Worm (Caenorhabditis elegans) whole organism, late embryonic: ENCODE data around the gene egl-2.

Experiments used
- C08G9.2 ChIP-seq: sonication (generic microtip); optimal IDR thresholded peaks from 2 replicates; lab custom pipeline; 2016; ENCODE audit warnings: mild to moderate bottlenecking, missing genetic modification characterization, moderate library complexity, missing compliant biosample characterization
- C38D4.7 ChIP-seq: fragments of 200-800 bp; sonication (Bioruptor generic); optimal IDR thresholded peaks from 2 replicates; lab custom pipeline; 2018; ENCODE audit warnings: mild to moderate bottlenecking, missing genetic modification characterization, moderate library complexity, missing compliant biosample characterization
- K09A11.1 ChIP-seq: sonication (generic microtip); optimal IDR thresholded peaks from 2 replicates; lab custom pipeline; 2017; ENCODE audit warnings: antibody characterized with exemption, mild to moderate bottlenecking, missing genetic modification characterization, missing compliant biosample characterization; ENCODE audit not compliant: insufficient read depth
- T23F11.4 ChIP-seq: fragments of 200-800 bp; sonication (Bioruptor generic); optimal IDR thresholded peaks from 2 replicates; lab custom pipeline; 2018; ENCODE audit warnings: mild to moderate bottlenecking, missing genetic modification characterization, missing compliant biosample characterization
- ahr-1 ChIP-seq: sonication (generic microtip); optimal IDR thresholded peaks from 2 replicates; lab custom pipeline; 2016; ENCODE audit warnings: missing genetic modification characterization, missing compliant biosample characterization
- ama-1 ChIP-seq: fragments of 150-350 bp; optimal IDR thresholded peaks from 2 replicates; lab custom pipeline; 2014
- ceh-14 ChIP-seq: sonication (generic microtip); optimal IDR thresholded peaks from 2 replicates; lab custom pipeline; 2016; ENCODE audit warnings: missing genotype, missing genetic modification characterization, missing compliant biosample characterization
- ceh-31 ChIP-seq: sonication (generic microtip); optimal IDR thresholded peaks from 2 replicates; lab custom pipeline; 2016; ENCODE audit warnings: missing genetic modification characterization, missing compliant biosample characterization
- ceh-48 ChIP-seq: sonication (generic microtip); optimal IDR thresholded peaks from 2 replicates; lab custom pipeline; 2016; ENCODE audit warnings: missing genetic modification characterization, inconsistent platforms, missing compliant biosample characterization
- ceh-6 ChIP-seq: fragments of 200-800 bp; sonication (Bioruptor generic); optimal IDR thresholded peaks from 2 replicates; lab custom pipeline; 2018; ENCODE audit warnings: mild to moderate bottlenecking, missing genetic modification characterization, missing compliant biosample characterization
- che-1 ChIP-seq: sonication (generic microtip); optimal IDR thresholded peaks from 2 replicates; lab custom pipeline; 2016; ENCODE audit warnings: mild to moderate bottlenecking, missing genetic modification characterization, missing compliant biosample characterization
- dve-1 ChIP-seq: sonication (generic microtip); optimal IDR thresholded peaks from 2 replicates; lab custom pipeline; 2017; ENCODE audit warnings: antibody characterized with exemption, mild to moderate bottlenecking, missing genetic modification characterization, missing compliant biosample characterization
- elt-2 ChIP-seq: sonication (generic microtip); optimal IDR thresholded peaks from 2 replicates; lab custom pipeline; 2016; ENCODE audit warnings: missing genetic modification reagents, missing genetic modification characterization, missing compliant biosample characterization
- ets-4 ChIP-seq: sonication (generic microtip); optimal IDR thresholded peaks from 2 replicates; lab custom pipeline; 2016; ENCODE audit warnings: missing genetic modification characterization, missing compliant biosample characterization
- eyg-1 ChIP-seq: sonication (generic microtip); optimal IDR thresholded peaks from 2 replicates; lab custom pipeline; 2016; ENCODE audit warnings: missing genotype, missing genetic modification characterization, missing compliant biosample characterization
- fkh-10 ChIP-seq: fragments of 150-350 bp; optimal IDR thresholded peaks from 2 replicates; lab custom pipeline; 2014; ENCODE audit warnings: missing biosample characterization, missing genetic modification reagents, missing genetic modification characterization
- fkh-6 ChIP-seq: sonication (generic microtip); optimal IDR thresholded peaks from 2 replicates; lab custom pipeline; 2016; ENCODE audit warnings: missing genetic modification characterization, missing compliant biosample characterization
- hlh-15 ChIP-seq: sonication (generic microtip); optimal IDR thresholded peaks from 2 replicates; lab custom pipeline; 2016; ENCODE audit warnings: missing genetic modification characterization, missing compliant biosample characterization
- hlh-30 ChIP-seq: sonication (generic microtip); optimal IDR thresholded peaks from 2 replicates; lab custom pipeline; 2017; ENCODE audit warnings: antibody characterized with exemption, missing genetic modification characterization, missing compliant biosample characterization; ENCODE audit not compliant: insufficient read depth
- hlh-6 ChIP-seq: sonication (generic microtip); optimal IDR thresholded peaks from 2 replicates; lab custom pipeline; 2016; ENCODE audit warnings: missing genotype, missing genetic modification characterization, missing compliant biosample characterization
- lin-11 ChIP-seq: fragments of 200-800 bp; sonication (Bioruptor generic); optimal IDR thresholded peaks from 2 replicates; lab custom pipeline; 2018; ENCODE audit warnings: mild to moderate bottlenecking, missing genetic modification characterization, missing compliant biosample characterization
- madf-2 ChIP-seq: sonication (generic microtip); optimal IDR thresholded peaks from 2 replicates; lab custom pipeline; 2017; ENCODE audit warnings: missing genetic modification characterization, missing compliant biosample characterization
- nfya-1 ChIP-seq: sonication (generic microtip); optimal IDR thresholded peaks from 2 replicates; lab custom pipeline; 2017; ENCODE audit warnings: missing genetic modification characterization, mild to moderate bottlenecking, missing compliant biosample characterization, antibody characterized with exemption, moderate library complexity
- odd-2 ChIP-seq: sonication (generic microtip); optimal IDR thresholded peaks from 2 replicates; lab custom pipeline; 2017; ENCODE audit warnings: antibody characterized with exemption, mild to moderate bottlenecking, missing genetic modification characterization, missing compliant biosample characterization
- pat-9 ChIP-seq: fragments of 200-800 bp; sonication (Bioruptor generic); optimal IDR thresholded peaks from 2 replicates; lab custom pipeline; 2018; ENCODE audit warnings: mild to moderate bottlenecking, missing genetic modification characterization, moderate library complexity, missing compliant biosample characterization
- pha-4 ChIP-seq: fragments of 150-350 bp; optimal IDR thresholded peaks from 2 replicates; lab custom pipeline; 2018; ENCODE audit warnings: missing biosample characterization, missing genetic modification reagents, missing genetic modification characterization
- pros-1 ChIP-seq: fragments of 150-350 bp; optimal IDR thresholded peaks from 2 replicates; lab custom pipeline; 2014; ENCODE audit warnings: missing biosample characterization, missing genetic modification reagents, missing genetic modification characterization
- ref-2 ChIP-seq: sonication (generic microtip); optimal IDR thresholded peaks from 2 replicates; lab custom pipeline; 2016; ENCODE audit warnings: missing genetic modification characterization, missing compliant biosample characterization
- sdc-2 ChIP-seq: sonication (generic microtip); optimal IDR thresholded peaks from 2 replicates; lab custom pipeline; 2016; ENCODE audit warnings: missing genotype, missing genetic modification characterization, missing compliant biosample characterization
- tbx-2 ChIP-seq: sonication (generic microtip); optimal IDR thresholded peaks from 2 replicates; lab custom pipeline; 2016; ENCODE audit warnings: missing genetic modification characterization, missing compliant biosample characterization
- ttx-3 ChIP-seq: sonication (generic microtip); optimal IDR thresholded peaks from 2 replicates; lab custom pipeline; 2016; ENCODE audit warnings: missing genetic modification reagents, missing genetic modification characterization, missing compliant biosample characterization
- unc-3 ChIP-seq, 2 experiments: fragments of 200-800 bp in 1 of 2; sonication (Bioruptor generic) in 1 of 2; sonication (generic microtip) in 1 of 2; conservative IDR thresholded peaks in 1 of 2; optimal IDR thresholded peaks in 1 of 2; 2 replicates each; pipeline versions ENCODE4 v1.3.6 to Lab custom; 2016 to 2022; ENCODE audit warnings: missing compliant biosample characterization in 2 of 2, missing genetic modification characterization in 2 of 2, missing genetic modification reagents in 1 of 2
- unc-42 ChIP-seq: sonication (generic microtip); optimal IDR thresholded peaks from 2 replicates; lab custom pipeline; 2016; ENCODE audit warnings: missing genotype, missing genetic modification characterization, missing compliant biosample characterization
- unc-55 ChIP-seq: sonication (generic microtip); optimal IDR thresholded peaks from 2 replicates; lab custom pipeline; 2017; ENCODE audit warnings: missing biosample characterization, missing genetic modification reagents, missing genetic modification characterization
- zip-5 ChIP-seq: sonication (generic microtip); optimal IDR thresholded peaks from 2 replicates; lab custom pipeline; 2016; ENCODE audit warnings: missing genetic modification characterization, missing compliant biosample characterization

The egl-2 gene

DNA sequence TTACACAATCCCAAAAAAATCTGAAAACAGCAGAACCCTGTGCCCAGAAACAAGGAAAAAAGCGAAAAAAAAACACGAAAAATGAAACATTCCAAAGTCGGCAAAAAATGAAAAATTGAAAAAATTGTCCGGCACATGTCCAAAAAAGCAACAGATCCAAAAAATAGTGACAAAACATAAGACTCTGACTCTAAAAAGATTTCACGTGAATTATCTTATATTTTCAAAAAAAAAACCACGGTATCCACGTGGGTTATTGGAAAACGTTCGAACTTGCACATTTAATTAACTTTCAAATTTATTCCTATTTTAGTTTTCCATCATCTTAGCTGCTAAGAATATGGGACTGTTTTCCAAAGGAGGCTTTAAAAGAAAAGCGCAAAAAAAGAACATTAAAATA, 28.5 kb downstream of the egl-2 start, which contains the start of gene Y75B7B.1:
TSS of gene Y75B7B.1 (plus strand) at position 301 of the 400 bp plus-strand sequence.
- no peak for TF ChIP-seq nfya-1
- TF ChIP-seq unc-3 (GFP tag; conservative IDR thresholded peaks at IDR 0.05; lab: Robert Waterston, UW): no peak
- no peak for TF ChIP-seq unc-3 (tag; optimal IDR thresholded peaks at IDR 0.05; lab: Kevin White, UChicago)
- no peak for TF ChIP-seq ceh-14
- TF ChIP-seq ceh-48 (tag; lab: Kevin White, UChicago): no peak
- no peak for TF ChIP-seq unc-55
- TF ChIP-seq T23F11.4 (GFP tag; lab: Kevin White, UChicago): no peak
- no peak for TF ChIP-seq che-1

DNA sequence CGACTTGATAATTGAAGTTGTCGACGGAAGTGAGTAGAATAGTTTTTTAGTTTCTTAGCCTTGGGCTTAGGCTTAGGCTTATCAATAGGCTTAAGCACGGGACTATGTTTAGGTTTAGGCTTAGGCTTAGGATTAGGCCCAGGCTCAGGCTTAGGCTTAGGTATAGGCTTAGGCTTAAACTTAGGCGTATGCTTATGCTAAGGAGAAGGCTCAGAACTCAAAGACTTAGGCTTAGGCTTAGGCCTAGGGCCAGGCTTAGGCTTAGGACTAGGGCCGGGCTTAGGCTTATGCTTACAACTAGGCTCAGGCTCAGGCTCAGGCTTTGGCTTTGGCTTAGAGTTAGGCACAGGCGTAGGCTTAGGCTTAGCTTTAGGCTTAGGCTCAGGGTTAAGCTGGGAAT, 32.6 kb downstream of the egl-2 start:
- no peak for TF ChIP-seq hlh-6
- no peak for TF ChIP-seq K09A11.1 (tag; lab: Kevin White, UChicago)
- TF ChIP-seq C38D4.7: no peak
- TF ChIP-seq ets-4 (tag; lab: Kevin White, UChicago): no peak
- TF ChIP-seq C08G9.2 (tag; lab: Kevin White, UChicago): no peak
- no peak for TF ChIP-seq unc-55
- TF ChIP-seq fkh-10 (GFP tag; lab: Kevin White, UChicago): no peak
- no peak for TF ChIP-seq ceh-31
- no peak for TF ChIP-seq zip-5 (tag; lab: Kevin White, UChicago)
- TF ChIP-seq ceh-14: no peak
- no peak for TF ChIP-seq ref-2 (tag; lab: Kevin White, UChicago)
- TF ChIP-seq eyg-1 (tag; lab: Kevin White, UChicago): no peak
- TF ChIP-seq elt-2 (tag; lab: Kevin White, UChicago): no peak
- TF ChIP-seq dve-1: no peak
- TF ChIP-seq ama-1 (lab: Kevin White, UChicago): no peak
- no peak for TF ChIP-seq pha-4
- TF ChIP-seq ceh-6 (GFP tag; lab: Kevin White, UChicago): no peak
- no peak for TF ChIP-seq hlh-15 (tag; lab: Kevin White, UChicago)
- no peak for TF ChIP-seq odd-2

DNA sequence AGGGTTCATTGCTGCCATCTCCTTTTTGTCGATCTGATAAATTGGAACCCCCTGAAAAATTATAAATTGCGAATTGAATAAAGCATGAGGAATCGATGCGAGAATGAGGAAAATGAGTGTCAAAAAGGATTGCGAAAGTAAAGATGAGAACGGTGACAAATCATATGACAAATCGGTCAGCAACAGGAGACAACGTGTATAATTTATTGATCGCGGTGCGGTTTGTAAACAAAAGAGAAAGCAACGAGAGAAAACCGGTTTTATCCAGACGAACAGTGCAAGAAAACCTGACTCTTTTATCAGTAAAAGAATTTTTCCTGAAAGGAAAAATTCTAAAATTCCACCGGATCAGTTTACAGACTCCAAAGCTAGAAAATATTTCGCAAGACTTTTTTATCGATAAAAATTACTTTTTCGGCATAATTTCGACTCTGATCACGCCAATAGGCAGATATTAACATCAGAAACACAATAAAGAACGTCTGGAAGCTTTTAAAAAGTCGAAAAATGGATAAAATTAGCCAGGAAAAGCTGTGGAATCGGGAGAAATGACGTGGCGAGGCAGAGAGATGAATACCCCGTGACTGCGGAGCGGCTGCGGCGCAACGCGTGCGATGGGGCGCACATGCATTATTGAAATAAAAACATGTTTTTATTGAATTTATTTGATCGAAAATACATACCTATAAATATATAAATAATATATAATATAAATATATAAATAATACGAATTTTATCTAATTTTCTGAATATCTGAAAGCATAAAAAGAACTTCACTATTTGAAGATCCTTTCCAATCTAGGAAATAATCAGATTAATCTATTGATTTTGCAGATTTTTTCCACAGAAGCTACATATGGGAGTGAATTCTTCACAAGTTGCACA, 35.0 kb downstream of the egl-2 start, which contains the start of the genes rab-1 and C39F7.5:
TSS of gene rab-1 (minus strand) at position 51 of the 885 bp plus-strand sequence.
TSS of gene C39F7.5 (plus strand) at position 835 of the 885 bp plus-strand sequence.
- TF ChIP-seq tbx-2 (peak; percentile 7), hlh-30 (peak; percentile 90), unc-42 (tag; lab: Kevin White, UChicago) (peak; percentile 29), sdc-2 (tag; lab: Kevin White, UChicago) (no peak), pat-9 (tag; lab: Kevin White, UChicago) (no peak), nfya-1 (peak; percentile 44), ceh-48 (tag; lab: Kevin White, UChicago) (peak; percentile 10)

DNA sequence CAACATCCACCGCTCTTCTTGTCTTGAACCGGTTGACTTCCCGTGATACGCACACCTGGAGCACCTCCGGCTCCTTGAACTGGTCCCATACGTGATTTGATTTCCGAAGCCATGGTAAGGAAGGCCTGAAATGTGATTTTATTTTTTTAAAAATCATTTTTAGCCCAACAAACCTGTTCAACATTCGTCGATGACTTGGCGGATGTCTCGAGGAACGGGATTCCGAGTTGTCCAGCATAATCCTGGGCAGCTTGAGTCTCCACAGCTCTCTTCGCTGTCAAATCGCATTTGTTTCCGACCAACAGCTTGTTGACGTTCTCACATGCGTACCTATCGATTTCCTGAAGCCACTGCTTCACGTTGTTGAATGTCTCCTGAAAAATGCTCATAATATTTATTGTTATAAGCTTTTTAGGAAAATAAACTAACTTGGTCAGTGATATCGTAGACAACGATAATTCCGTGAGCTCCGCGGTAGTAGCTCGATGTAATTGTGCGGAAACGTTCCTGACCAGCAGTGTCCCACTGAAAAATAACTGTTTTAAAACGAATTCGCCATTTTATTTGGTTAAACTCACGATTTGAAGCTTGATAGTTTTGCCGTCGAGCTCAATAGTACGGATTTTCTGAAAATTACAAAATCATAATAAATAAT, 35.9 kb downstream of the egl-2 start:
- TF ChIP-seq ref-2 (tag; lab: Kevin White, UChicago) (no peak), ahr-1 (tag; lab: Kevin White, UChicago) (no peak), lin-11 (tag; lab: Kevin White, UChicago) (no peak), madf-2 (tag; lab: Kevin White, UChicago) (no peak), ttx-3 (tag; lab: Kevin White, UChicago) (no peak), pros-1 (tag; lab: Kevin White, UChicago) (no peak), unc-42 (tag; lab: Kevin White, UChicago) (no peak), hlh-30 (no peak), fkh-6 (tag; lab: Kevin White, UChicago) (no peak), nfya-1 (no peak)
- TF ChIP-seq, all 69 proteins: peak for 0
